Worm (Caenorhabditis elegans) whole organism, L1 larva: Measurements from ENCODE around the gene F49F1.11.
A peak's percentile ranks its signal among the peaks of the same experiment; 100 is the strongest.

Experiments
- aly-2 ChIP-seq: fragments of 150-350 bp; optimal IDR thresholded peaks from 2 replicates; lab custom pipeline; 2014; ENCODE audit warnings: missing biosample characterization, missing genetic modification characterization
- ama-1 ChIP-seq: fragments of 150-350 bp; optimal IDR thresholded peaks from 2 replicates; lab custom pipeline; 2014
- efl-1 ChIP-seq, 4 experiments: fragments of 150-350 bp; optimal IDR thresholded peaks in 3 of 4; peaks in 1 of 4; 1 replicate in 1 of 4; 2 replicates in 3 of 4; lab custom pipeline; 2014; ENCODE audit warnings: missing biosample characterization in 2 of 4, missing genetic modification characterization in 2 of 4, missing genetic modification reagents in 2 of 4
- fkh-4 ChIP-seq: sonication (generic microtip); optimal IDR thresholded peaks from 2 replicates; lab custom pipeline; 2016; ENCODE audit warnings: missing compliant biosample characterization, missing genetic modification characterization, borderline replicate concordance
- hlh-4 ChIP-seq: sonication (generic microtip); optimal IDR thresholded peaks from 2 replicates; lab custom pipeline; 2016; ENCODE audit warnings: mild to moderate bottlenecking, missing genetic modification characterization, missing compliant biosample characterization
- hpl-2 ChIP-seq: fragments of 150-350 bp; optimal IDR thresholded peaks from 2 replicates; lab custom pipeline; 2014; ENCODE audit warnings: missing biosample characterization, missing genetic modification reagents, missing genetic modification characterization
- lin-13 ChIP-seq: fragments of 150-350 bp; optimal IDR thresholded peaks from 2 replicates; lab custom pipeline; 2014; ENCODE audit warnings: missing biosample characterization, missing genetic modification reagents, missing genetic modification characterization
- lin-39 ChIP-seq: fragments of 150-350 bp; optimal IDR thresholded peaks from 2 replicates; lab custom pipeline; 2014; ENCODE audit warnings: missing biosample characterization, missing genetic modification reagents, missing genetic modification characterization
- ztf-11 ChIP-seq, 2 experiments: sonication (generic microtip); optimal IDR thresholded peaks; 2 replicates each; lab custom pipeline; 2016 to 2017; ENCODE audit warnings: missing genetic modification characterization in 2 of 2, missing biosample characterization in 1 of 2, missing compliant biosample characterization in 1 of 2
- ztf-4 ChIP-seq: fragments of 150-350 bp; optimal IDR thresholded peaks from 2 replicates; lab custom pipeline; 2014; ENCODE audit warnings: missing biosample characterization, missing genetic modification characterization

DNA sequence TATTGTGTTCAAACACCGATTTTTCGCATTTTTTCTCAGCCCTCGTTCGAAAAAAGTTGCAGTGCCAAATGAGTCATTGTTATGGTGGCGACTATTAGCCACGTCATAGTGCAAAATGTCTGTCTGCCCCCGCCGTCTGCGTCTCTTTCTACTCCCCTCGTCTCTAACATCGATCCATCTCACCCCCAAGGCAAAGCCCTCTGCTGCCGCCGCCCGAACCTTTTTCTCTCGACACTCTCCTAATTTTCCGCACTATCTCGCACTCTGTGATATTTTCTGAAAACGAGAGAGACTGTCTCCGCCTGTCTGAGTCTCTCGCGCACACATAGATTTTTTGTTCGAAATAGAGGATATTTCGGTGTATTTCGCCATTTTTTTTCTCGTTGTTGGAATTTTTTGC, 48.1 kb downstream of the F49F1.11 start:
- peak; percentile 75 to 85 for TF ChIP-seq efl-1 (optimal IDR thresholded peaks at IDR 0.05; lab: Kevin White, UChicago)
- TF ChIP-seq efl-1 (GFP tag; optimal IDR thresholded peaks at IDR 0.05 in 1 of 2; lab: Kevin White, UChicago): peak; percentile 35 to 94
- peak; percentile 32 for TF ChIP-seq lin-13 (GFP tag; lab: Kevin White, UChicago)
- TF ChIP-seq ztf-11 (tag; optimal IDR thresholded peaks at IDR 0.05; lab: Kevin White, UChicago): peak in 1 of 2 experiments; percentile 45
- peak; percentile 53 for TF ChIP-seq lin-39
- TF ChIP-seq hlh-4 (tag; lab: Kevin White, UChicago): no peak
- TF ChIP-seq hpl-2: no peak
- TF ChIP-seq ztf-4: peak; percentile 70
- TF ChIP-seq aly-2: peak; percentile 19
- no peak for TF ChIP-seq fkh-4 (tag; lab: Kevin White, UChicago)
- TF ChIP-seq ama-1 (lab: Kevin White, UChicago): no peak
